Worm (Caenorhabditis elegans) whole organism, L4 larva: ENCODE results near the gene cls-3.

ENCODE experiments used
- F26F4.8 ChIP-seq: fragments of 200-800 bp; sonication (Bioruptor generic); conservative IDR thresholded peaks from 2 replicates; pipeline ENCODE4 v1.3.6; 2022; ENCODE audit warnings: missing genetic modification characterization, missing compliant biosample characterization
- F37D6.2 ChIP-seq: sonication (generic microtip); optimal IDR thresholded peaks from 2 replicates; lab custom pipeline; 2016; ENCODE audit warnings: mild to moderate bottlenecking, missing genetic modification characterization, missing compliant biosample characterization
- F49E8.2 ChIP-seq: sonication (generic microtip); optimal IDR thresholded peaks from 2 replicates; lab custom pipeline; 2016; ENCODE audit warnings: missing compliant biosample characterization, mild to moderate bottlenecking, missing genetic modification characterization, borderline replicate concordance
- Y5F2A.4 ChIP-seq: fragments of 200-800 bp; sonication (Bioruptor generic); optimal IDR thresholded peaks from 2 replicates; lab custom pipeline; 2018; ENCODE audit warnings: mild to moderate bottlenecking, missing genetic modification characterization, missing compliant biosample characterization
- Y75B8A.6 ChIP-seq: fragments of 200-800 bp; sonication (Bioruptor generic); IDR thresholded peaks from 2 replicates; pipeline ENCODE4 v1.3.6; 2022; ENCODE audit warnings: missing genetic modification reagents, missing genetic modification characterization, missing compliant biosample characterization
- ZK546.5 ChIP-seq, 2 experiments: sonication (generic microtip); optimal IDR thresholded peaks; 2 replicates each; lab custom pipeline; 2017; ENCODE audit warnings: missing biosample characterization in 2 of 2, missing genetic modification characterization in 2 of 2
- arid-1 ChIP-seq: fragments of 200-800 bp; sonication (Bioruptor generic); conservative IDR thresholded peaks from 2 replicates; pipeline ENCODE4 v1.3.6; 2022; ENCODE audit warnings: missing genetic modification reagents, missing genetic modification characterization, missing compliant biosample characterization
- ceh-20 ChIP-seq: fragments of 200-800 bp; sonication (Bioruptor generic); IDR thresholded peaks from 2 replicates; pipeline ENCODE4 v1.3.6; 2022; ENCODE audit warnings: missing genetic modification reagents, missing genetic modification characterization, missing compliant biosample characterization
- ctbp-1 ChIP-seq: fragments of 200-800 bp; sonication (Bioruptor generic); IDR thresholded peaks from 2 replicates; pipeline ENCODE4 v1.3.6; 2022; ENCODE audit warnings: missing genetic modification reagents, missing genetic modification characterization, missing compliant biosample characterization
- daf-12 ChIP-seq: fragments of 150-350 bp; optimal IDR thresholded peaks from 2 replicates; lab custom pipeline; 2014; ENCODE audit warnings: missing biosample characterization, missing genetic modification reagents, missing genetic modification characterization
- daf-16 ChIP-seq, 3 experiments: sonication (generic microtip); optimal IDR thresholded peaks; 2 replicates each; lab custom pipeline; 2016 to 2017; ENCODE audit warnings: missing genetic modification characterization in 3 of 3, missing genetic modification reagents in 3 of 3, mild to moderate bottlenecking in 2 of 3, missing compliant biosample characterization in 2 of 3, missing biosample characterization in 1 of 3, moderate library complexity in 1 of 3
- daf-19 ChIP-seq: fragments of 200-800 bp; sonication (Bioruptor generic); conservative IDR thresholded peaks from 2 replicates; pipeline ENCODE4 v1.3.6; 2022; ENCODE audit warnings: missing genetic modification characterization, missing compliant biosample characterization
- dve-1 ChIP-seq: sonication (generic microtip); optimal IDR thresholded peaks from 2 replicates; lab custom pipeline; 2017; ENCODE audit warnings: antibody characterized with exemption, mild to moderate bottlenecking, missing genetic modification characterization, missing compliant biosample characterization; ENCODE audit not compliant: insufficient read depth
- fkh-10 ChIP-seq: fragments of 150-350 bp; optimal IDR thresholded peaks from 2 replicates; lab custom pipeline; 2014; ENCODE audit warnings: missing biosample characterization, missing genetic modification reagents, missing genetic modification characterization
- hlh-11 ChIP-seq: fragments of 200-800 bp; sonication (Bioruptor generic); optimal IDR thresholded peaks from 2 replicates; lab custom pipeline; 2018; ENCODE audit warnings: mild to moderate bottlenecking, missing genetic modification characterization, missing compliant biosample characterization
- hmg-1.1 ChIP-seq: fragments of 200-800 bp; sonication (Bioruptor generic); IDR thresholded peaks from 2 replicates; pipeline ENCODE4 v1.3.6; 2022; ENCODE audit warnings: missing genetic modification reagents, missing genetic modification characterization, missing compliant biosample characterization
- jun-1 ChIP-seq: fragments of 150-350 bp; optimal IDR thresholded peaks from 2 replicates; lab custom pipeline; 2014; ENCODE audit warnings: missing biosample characterization, missing genetic modification reagents, missing genetic modification characterization
- lin-1 ChIP-seq: fragments of 200-800 bp; sonication (Bioruptor generic); IDR thresholded peaks from 2 replicates; pipeline ENCODE4 v1.3.6; 2022; ENCODE audit warnings: missing genetic modification reagents, missing genetic modification characterization, missing compliant biosample characterization
- lin-13 ChIP-seq: fragments of 150-350 bp; optimal IDR thresholded peaks from 2 replicates; lab custom pipeline; 2014; ENCODE audit warnings: missing biosample characterization, missing genetic modification reagents, missing genetic modification characterization
- lsy-2 ChIP-seq, 2 experiments: fragments of 150-350 bp in 1 of 2; sonication (generic microtip) in 1 of 2; optimal IDR thresholded peaks; 2 replicates each; lab custom pipeline; 2014 to 2017; ENCODE audit warnings: missing biosample characterization in 2 of 2, missing genetic modification characterization in 2 of 2
- madf-9 ChIP-seq: fragments of 200-800 bp; sonication (Bioruptor generic); conservative IDR thresholded peaks from 2 replicates; pipeline ENCODE4 v1.3.6; 2022; ENCODE audit warnings: missing genetic modification reagents, missing genetic modification characterization, missing compliant biosample characterization
- mdt-29 ChIP-seq: fragments of 200-800 bp; sonication (Bioruptor generic); IDR thresholded peaks from 2 replicates; pipeline ENCODE4 v1.3.6; 2022; ENCODE audit warnings: missing genetic modification reagents, missing genetic modification characterization, missing compliant biosample characterization
- mep-1 ChIP-seq: fragments of 150-350 bp; sonication (generic microtip); optimal IDR thresholded peaks from 3 replicates; lab custom pipeline; 2014; ENCODE audit warnings: missing biosample characterization, missing genetic modification characterization
- mes-2 ChIP-seq: sonication (generic microtip); optimal IDR thresholded peaks from 2 replicates; lab custom pipeline; 2016; ENCODE audit warnings: missing genotype, mild to moderate bottlenecking, missing genetic modification characterization, missing compliant biosample characterization; ENCODE audit not compliant: poor library complexity, severe bottlenecking
- nhr-42 ChIP-seq: fragments of 200-800 bp; sonication (Bioruptor generic); IDR thresholded peaks from 2 replicates; pipeline ENCODE4 v1.3.6; 2022; ENCODE audit warnings: missing genetic modification characterization, missing compliant biosample characterization
- nhr-48 ChIP-seq: sonication (generic microtip); optimal IDR thresholded peaks from 2 replicates; lab custom pipeline; 2016; ENCODE audit warnings: mild to moderate bottlenecking, missing genetic modification characterization, missing compliant biosample characterization
- nhr-76 ChIP-seq: fragments of 150-350 bp; optimal IDR thresholded peaks from 2 replicates; lab custom pipeline; 2014; ENCODE audit warnings: missing biosample characterization, missing genetic modification characterization
- sdz-12 ChIP-seq: fragments of 200-800 bp; sonication (Bioruptor generic); optimal IDR thresholded peaks from 2 replicates; lab custom pipeline; 2018; ENCODE audit warnings: mild to moderate bottlenecking, missing genetic modification characterization, missing compliant biosample characterization
- snpc-4 ChIP-seq: fragments of 150-350 bp; optimal IDR thresholded peaks from 2 replicates; lab custom pipeline; 2014; ENCODE audit warnings: missing biosample characterization, missing genetic modification characterization
- spr-3 ChIP-seq: fragments of 200-800 bp; sonication (Bioruptor generic); optimal IDR thresholded peaks from 2 replicates; lab custom pipeline; 2018; ENCODE audit warnings: mild to moderate bottlenecking, missing genetic modification characterization, missing compliant biosample characterization
- tag-97 ChIP-seq: fragments of 200-800 bp; sonication (Bioruptor generic); IDR thresholded peaks from 2 replicates; pipeline ENCODE4 v1.3.6; 2022; ENCODE audit warnings: missing genetic modification characterization, missing compliant biosample characterization
- unc-62 ChIP-seq, 3 experiments: fragments of 150-350 bp in 1 of 3; sonication (generic microtip); optimal IDR thresholded peaks in 2 of 3; peaks in 1 of 3; 1 replicate in 1 of 3; 2 replicates in 2 of 3; lab custom pipeline; 2014 to 2017; ENCODE audit warnings: missing biosample characterization in 3 of 3, missing genetic modification characterization in 3 of 3, missing genetic modification reagents in 3 of 3, missing genotype in 1 of 3
- zfp-3 ChIP-seq: fragments of 200-800 bp; sonication (Bioruptor generic); conservative IDR thresholded peaks from 2 replicates; pipeline ENCODE4 v1.3.6; 2022; ENCODE audit warnings: missing genetic modification reagents, missing genetic modification characterization, missing compliant biosample characterization

The cls-3 gene

ce11 chrIII:9228190-9228589 lies 37.3 kb upstream of the cls-3 start (continued):
- peak; percentile 41 for TF ChIP-seq mep-1
- TF ChIP-seq mes-2 (tag; lab: Kevin White, UChicago) = peak; percentile 39
- TF ChIP-seq snpc-4 (tag; lab: Kevin White, UChicago) = no peak

- TF ChIP-seq sdz-12 (GFP tag; lab: Kevin White, UChicago) (no peak), dve-1 (no peak), lin-13 (GFP tag; lab: Kevin White, UChicago) (no peak), nhr-48 (tag; lab: Kevin White, UChicago) (no peak), hmg-1.1 (GFP tag; lab: Robert Waterston, UW) (no peak), nhr-42 (GFP tag; lab: Robert Waterston, UW) (no peak), arid-1 (GFP tag; lab: Robert Waterston, UW) (no peak), tag-97 (GFP tag; lab: Robert Waterston, UW) (no peak), mdt-29 (GFP tag; lab: Robert Waterston, UW) (no peak), ZK546.5 (tag; optimal IDR thresholded peaks at IDR 0.05; lab: Kevin White, UChicago) (no peak), ctbp-1 (GFP tag; lab: Robert Waterston, UW) (no peak), nhr-76 (tag; lab: Kevin White, UChicago) (no peak), jun-1 (tag; lab: Kevin White, UChicago) (no peak), daf-16 (GFP tag; optimal IDR thresholded peaks at IDR 0.05; lab: Kevin White, UChicago) (no peak), daf-16 (tag; optimal IDR thresholded peaks at IDR 0.05; lab: Kevin White, UChicago) (no peak), F26F4.8 (GFP tag; lab: Robert Waterston, UW) (no peak)
Observed at ce11 chrIII:9224986-9225385, 34.1 kb upstream of the cls-3 start.

DNA sequence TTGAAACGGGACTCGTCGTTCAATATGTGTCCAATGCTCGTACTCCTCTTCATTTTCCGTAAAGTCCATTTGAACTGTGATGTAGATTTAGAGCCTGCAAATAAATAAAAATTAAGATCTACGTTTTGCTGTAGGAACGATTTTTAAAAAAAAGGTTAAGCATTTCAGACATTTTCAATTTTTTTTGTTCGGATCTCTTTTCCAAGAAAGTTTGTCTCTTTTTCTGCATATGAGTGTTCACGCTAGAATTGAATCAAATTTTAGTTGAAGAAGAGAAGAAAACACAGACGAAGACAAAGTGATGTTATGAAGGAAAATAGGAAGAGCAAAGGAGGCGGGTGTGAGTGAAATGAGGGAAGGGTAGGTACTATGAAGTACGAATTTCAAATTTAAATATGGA lies 24.5 kb upstream of the cls-3 start, which contains the start of gene npr-29:
Gene npr-29, minus strand, starts transcription at position 101 of the 400 bp plus-strand sequence.
- TF ChIP-seq hlh-11 (no peak), daf-12 (tag; lab: Kevin White, UChicago) (no peak), Y5F2A.4 (no peak), F49E8.2 (tag; lab: Kevin White, UChicago) (no peak), fkh-10 (GFP tag; lab: Kevin White, UChicago) (no peak), mes-2 (tag; lab: Kevin White, UChicago) (no peak), spr-3 (GFP tag; lab: Kevin White, UChicago) (no peak), zfp-3 (no peak), dve-1 (no peak), Y75B8A.6 (no peak), madf-9 (GFP tag; lab: Robert Waterston, UW) (no peak), ceh-20 (GFP tag; lab: Robert Waterston, UW) (no peak), lsy-2 (tag; optimal IDR thresholded peaks at IDR 0.05; lab: Kevin White, UChicago) (no peak), daf-19 (no peak), lin-1 (no peak)

- no peak for TF ChIP-seq F37D6.2 (tag; lab: Kevin White, UChicago)
Observed at ce11 chrIII:9206185-9206584, 15.3 kb upstream of the cls-3 start, which contains the start of gene ZC84.1. Gene ZC84.1 (minus strand): TSS chrIII:9206285.

DNA sequence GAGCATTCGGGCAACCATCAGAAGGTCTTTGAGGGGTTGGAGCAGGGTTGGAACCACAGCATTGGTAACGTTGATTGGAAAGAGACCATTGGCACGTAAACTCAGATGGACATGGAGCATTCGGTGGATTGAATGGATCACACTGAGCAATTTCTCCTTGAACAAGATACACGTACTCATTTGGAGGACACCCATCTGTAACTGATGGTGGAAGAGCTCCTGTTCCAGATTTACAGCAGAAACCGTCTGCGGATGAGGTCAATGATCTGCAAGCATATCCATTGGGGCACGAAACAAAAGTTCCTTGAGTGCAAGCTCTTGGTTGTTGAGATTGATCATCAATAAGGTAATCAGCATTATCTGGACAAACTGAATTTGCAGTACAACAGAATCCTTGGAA lies 11.1 kb upstream of the cls-3 start:
- TF ChIP-seq unc-62 (GFP tag; optimal IDR thresholded peaks at IDR 0.05 in 1 of 2; lab: Kevin White, UChicago) (peak in 1 of 2 experiments; percentile 92), unc-62 (tag; optimal IDR thresholded peaks at IDR 0.05; lab: Kevin White, UChicago) (no peak), zfp-3 (no peak)
